Worm (Caenorhabditis elegans): ENCODE data around the gene lhfp-4.

DNA sequence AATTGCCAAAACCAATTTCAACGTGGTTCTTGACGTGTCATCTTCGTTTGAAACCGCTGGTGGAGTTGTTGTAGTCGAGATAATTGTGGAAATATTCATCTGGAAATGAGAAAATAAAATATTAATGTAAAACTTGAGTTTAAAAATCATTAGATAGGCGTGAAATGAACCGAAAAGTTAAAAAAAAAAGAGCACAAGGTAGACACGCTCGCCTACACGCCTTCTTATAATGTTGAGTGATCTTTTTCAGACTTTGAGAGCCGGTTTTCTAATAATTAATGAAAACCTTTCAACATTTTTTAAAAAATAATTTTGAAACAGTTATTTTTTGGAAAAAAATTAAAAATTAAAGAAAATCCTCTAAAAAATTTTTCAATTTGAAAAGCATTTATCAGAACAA is 44.4 kb upstream of the lhfp-4 start, which contains the start of gene npr-32:
- no peak for TF ChIP-seq lin-13 (GFP tag; optimal IDR thresholded peaks at IDR 0.05)
- TF ChIP-seq lin-39 (tag; optimal IDR thresholded peaks at IDR 0.05) = no peak
- TF ChIP-seq hlh-11 (tag; optimal IDR thresholded peaks at IDR 0.05) = no peak
- TF ChIP-seq T20F7.1 (GFP tag; optimal IDR thresholded peaks at IDR 0.05) = no peak
- TF ChIP-seq mdl-1 (tag; optimal IDR thresholded peaks at IDR 0.05) = no peak
- no peak for TF ChIP-seq egl-27 (tag; optimal IDR thresholded peaks at IDR 0.05)
- no peak for TF ChIP-seq hif-1 (tag; optimal IDR thresholded peaks at IDR 0.05)
- no peak for TF ChIP-seq nhr-10 (tag; optimal IDR thresholded peaks at IDR 0.05)
